Worm (Caenorhabditis elegans): ENCODE results near the gene str-66.
A peak's percentile ranks its signal among the peaks of the same experiment; 100 is the strongest.

Gene str-66

ce11 chrV:3062078-3062477, 42.0 kb downstream of the str-66 start, which contains the start of gene srt-15:
Gene srt-15 (minus strand): TSS chrV:3062178.
- TF ChIP-seq egl-43 (GFP tag; IDR thresholded peaks at IDR 0.05) (no peak), ces-1 (GFP tag; optimal IDR thresholded peaks at IDR 0.05) (no peak), lim-7 (GFP tag; IDR thresholded peaks at IDR 0.05) (no peak), nhr-77 (tag; optimal IDR thresholded peaks at IDR 0.05) (no peak), lin-39 (tag; optimal IDR thresholded peaks at IDR 0.05) (no peak), unc-62 (GFP tag; optimal IDR thresholded peaks at IDR 0.05 in 1 of 2) (no peak), unc-62 (tag; optimal IDR thresholded peaks at IDR 0.05) (no peak), daf-8 (GFP tag; IDR thresholded peaks at IDR 0.05) (no peak), jun-1 (tag; optimal IDR thresholded peaks at IDR 0.05) (no peak), tag-97 (GFP tag; IDR thresholded peaks at IDR 0.05) (no peak), aha-1 (tag) (no peak), mdl-1 (tag; optimal IDR thresholded peaks at IDR 0.05) (no peak), nhr-76 (tag; optimal IDR thresholded peaks at IDR 0.05) (no peak), dmd-9 (GFP tag; IDR thresholded peaks at IDR 0.05) (no peak), Y48G9A.11 (GFP tag; IDR thresholded peaks at IDR 0.05) (no peak), spr-1 (tag; optimal IDR thresholded peaks at IDR 0.05) (no peak)

ce11 chrV:3058996-3059395, 45.0 kb downstream of the str-66 start, which contains the start of gene str-244:
Gene str-244 (minus strand): TSS chrV:3059096.
- TF ChIP-seq aha-1 (tag), result peak; percentile 24
- no peak for TF ChIP-seq nhr-25 (tag; optimal IDR thresholded peaks at IDR 0.05; ENCODE audit: borderline replicate concordance, insufficient read depth)
- no peak for TF ChIP-seq cey-2 (tag; optimal IDR thresholded peaks at IDR 0.05; ENCODE audit: borderline replicate concordance, insufficient read depth)
- no peak for TF ChIP-seq snpc-1.2 (GFP tag; IDR thresholded peaks at IDR 0.05)
- no peak for TF ChIP-seq spr-3 (GFP tag; optimal IDR thresholded peaks at IDR 0.05)
- TF ChIP-seq R02D3.7 (tag; optimal IDR thresholded peaks at IDR 0.05), result no peak

- TF ChIP-seq nhr-41 (GFP tag; IDR thresholded peaks at IDR 0.05), result no peak
- TF ChIP-seq snpc-1.2 (GFP tag; IDR thresholded peaks at IDR 0.05), result no peak
- TF ChIP-seq daf-12 (tag; optimal IDR thresholded peaks at IDR 0.05), result no peak
- TF ChIP-seq daf-16 (GFP tag; optimal IDR thresholded peaks at IDR 0.05), result no peak
- no peak for TF ChIP-seq daf-16 (tag; optimal IDR thresholded peaks at IDR 0.05)
- no peak for TF ChIP-seq dmd-9 (GFP tag; IDR thresholded peaks at IDR 0.05)
- TF ChIP-seq lin-39 (tag; optimal IDR thresholded peaks at IDR 0.05), result no peak
- TF ChIP-seq ceh-28 (tag; optimal IDR thresholded peaks at IDR 0.05), result no peak
- TF ChIP-seq snpc-4 (tag; optimal IDR thresholded peaks at IDR 0.05), result no peak
- no peak for TF ChIP-seq nhr-11 (tag; optimal IDR thresholded peaks at IDR 0.05)
- no peak for TF ChIP-seq saeg-2 (GFP tag; IDR thresholded peaks at IDR 0.05)
- TF ChIP-seq hlh-11 (tag; optimal IDR thresholded peaks at IDR 0.05), result no peak
- TF ChIP-seq unc-62 (GFP tag; optimal IDR thresholded peaks at IDR 0.05 in 1 of 2), result no peak
- no peak for TF ChIP-seq unc-62 (tag; optimal IDR thresholded peaks at IDR 0.05)
- TF ChIP-seq aly-2 (tag; optimal IDR thresholded peaks at IDR 0.05), result no peak
- no peak for TF ChIP-seq lin-29 (GFP tag; IDR thresholded peaks at IDR 0.05)
- TF ChIP-seq F44E2.7 (GFP tag; IDR thresholded peaks at IDR 0.05), result no peak
- TF ChIP-seq duxl-1 (tag; optimal IDR thresholded peaks at IDR 0.05; ENCODE audit: poor library complexity), result no peak
- no peak for TF ChIP-seq ceh-20 (GFP tag; IDR thresholded peaks at IDR 0.05)
Measured at ce11 chrV:3054254-3054653, 49.8 kb downstream of the str-66 start, which contains the start of gene C50H11.8. Gene C50H11.8 (plus strand): TSS chrV:3054554.
